Fruit fly (Drosophila melanogaster) whole organism, embryonic: ENCODE data around the gene Dpp10.

Experiments used
- Ada2b ChIP-seq: fragments of 200-800 bp; sonication (Bioruptor generic); IDR thresholded peaks from 2 replicates; pipeline ENCODE4 v1.3.6; 2022; ENCODE audit warnings: missing biosample characterization, missing genetic modification characterization
- Antp ChIP-seq: fragments of 200-800 bp; sonication (Bioruptor generic); optimal IDR thresholded peaks from 3 replicates; lab custom pipeline; 2016; ENCODE audit warnings: missing biosample characterization, missing genetic modification characterization
- Bteb2 ChIP-seq: fragments of 200-800 bp; sonication (Bioruptor generic); optimal IDR thresholded peaks from 2 replicates; lab custom pipeline; 2016; ENCODE audit warnings: missing biosample characterization, missing genetic modification characterization
- CG10147 ChIP-seq: fragments of 200-800 bp; sonication (Bioruptor generic); optimal IDR thresholded peaks from 2 replicates; lab custom pipeline; 2019; ENCODE audit warnings: missing biosample characterization, mild to moderate bottlenecking, missing genetic modification characterization, moderate library complexity
- CG10274 ChIP-seq: fragments of 200-800 bp; sonication (Bioruptor generic); optimal IDR thresholded peaks from 3 replicates; lab custom pipeline; 2017; ENCODE audit warnings: missing biosample characterization, mild to moderate bottlenecking, missing genetic modification characterization
- CG10462 ChIP-seq: fragments of 200-800 bp; sonication (Bioruptor generic); optimal IDR thresholded peaks from 2 replicates; lab custom pipeline; 2016; ENCODE audit warnings: missing biosample characterization, missing genetic modification characterization
- CG13287 ChIP-seq: fragments of 200-800 bp; sonication (Bioruptor generic); IDR thresholded peaks from 2 replicates; pipeline ENCODE4 v1.3.6; 2022; ENCODE audit warnings: missing biosample characterization, missing genetic modification characterization; ENCODE audit not compliant: partially characterized antibody
- CG13624 ChIP-seq: fragments of 200-800 bp; sonication (Bioruptor generic); optimal IDR thresholded peaks from 2 replicates; lab custom pipeline; 2016; ENCODE audit warnings: missing biosample characterization, missing genetic modification characterization
- CG3163 ChIP-seq: fragments of 200-800 bp; sonication (Bioruptor generic); optimal IDR thresholded peaks from 3 replicates; lab custom pipeline; 2016; ENCODE audit warnings: missing biosample characterization, missing genetic modification characterization
- CG32532 ChIP-seq: fragments of 200-800 bp; sonication (Bioruptor generic); IDR thresholded peaks from 2 replicates; pipeline ENCODE4 v1.3.6; 2022; ENCODE audit warnings: missing biosample characterization, missing genetic modification characterization
- CG3726 ChIP-seq: fragments of 200-800 bp; sonication (Bioruptor generic); IDR thresholded peaks from 3 replicates; pipeline ENCODE4, ENCODE4 v1.3.6; 2022; ENCODE audit warnings: missing biosample characterization, missing genetic modification characterization
- CG4328 ChIP-seq: fragments of 200-800 bp; sonication (Bioruptor generic); optimal IDR thresholded peaks from 3 replicates; lab custom pipeline; 2017; ENCODE audit warnings: missing biosample characterization, missing genetic modification reagents, missing genetic modification characterization
- CG4617 ChIP-seq: fragments of 200-800 bp; sonication (Bioruptor generic); optimal IDR thresholded peaks from 3 replicates; lab custom pipeline; 2016; ENCODE audit warnings: missing biosample characterization, missing genetic modification characterization, borderline replicate concordance
- CG6254 ChIP-seq: fragments of 200-800 bp; sonication (Bioruptor generic); optimal IDR thresholded peaks from 3 replicates; lab custom pipeline; 2017; ENCODE audit warnings: mild to moderate bottlenecking, missing biosample characterization, missing genetic modification reagents, missing genetic modification characterization
- CG6765 ChIP-seq: fragments of 200-800 bp; sonication (Bioruptor generic); optimal IDR thresholded peaks from 3 replicates; lab custom pipeline; 2017; ENCODE audit warnings: missing biosample characterization, mild to moderate bottlenecking, missing genetic modification characterization
- CG7745 ChIP-seq: fragments of 200-800 bp; sonication (Bioruptor generic); optimal IDR thresholded peaks from 2 replicates; lab custom pipeline; 2018; ENCODE audit warnings: missing biosample characterization, mild to moderate bottlenecking, missing genetic modification characterization, moderate library complexity
- CG9437 ChIP-seq: fragments of 200-800 bp; sonication (Bioruptor generic); optimal IDR thresholded peaks from 2 replicates; lab custom pipeline; 2018; ENCODE audit warnings: missing biosample characterization, mild to moderate bottlenecking, missing genetic modification characterization
- CG9797 ChIP-seq: fragments of 200-800 bp; sonication (Bioruptor generic); optimal IDR thresholded peaks from 3 replicates; lab custom pipeline; 2018; ENCODE audit warnings: missing biosample characterization, mild to moderate bottlenecking, missing genetic modification characterization
- CoRest ChIP-seq: fragments of 200-800 bp; sonication (Bioruptor generic); optimal IDR thresholded peaks from 3 replicates; lab custom pipeline; 2018; ENCODE audit warnings: missing biosample characterization, mild to moderate bottlenecking, missing genetic modification characterization, moderate library complexity
- D19A ChIP-seq: fragments of 200-800 bp; optimal IDR thresholded peaks from 3 replicates; lab custom pipeline; 2019; ENCODE audit warnings: missing biosample characterization, mild to moderate bottlenecking, missing genetic modification characterization, moderate library complexity
- D19B ChIP-seq: fragments of 200-800 bp; sonication (Bioruptor generic); optimal IDR thresholded peaks from 2 replicates; lab custom pipeline; 2017; ENCODE audit warnings: missing biosample characterization, mild to moderate bottlenecking, missing genetic modification characterization
- E2f1 ChIP-seq: fragments of 200-800 bp; sonication (Bioruptor generic); IDR thresholded peaks from 2 replicates; pipeline ENCODE4 v1.3.6; 2022; ENCODE audit warnings: missing biosample characterization, missing genetic modification characterization
- Fer1 ChIP-seq: fragments of 200-800 bp; sonication (Bioruptor generic); optimal IDR thresholded peaks from 2 replicates; lab custom pipeline; 2017; ENCODE audit warnings: missing biosample characterization, mild to moderate bottlenecking, missing genetic modification characterization
- Gug ChIP-seq: fragments of 200-800 bp; sonication (Bioruptor generic); IDR thresholded peaks from 4 replicates; pipeline ENCODE4 v1.3.6; 2022; ENCODE audit warnings: missing biosample characterization, missing genetic modification characterization
- Hand ChIP-seq: fragments of 200-800 bp; sonication (Bioruptor generic); optimal IDR thresholded peaks from 2 replicates; lab custom pipeline; 2017; ENCODE audit warnings: mild to moderate bottlenecking, missing biosample characterization, missing genetic modification reagents, missing genetic modification characterization
- MTF-1 ChIP-seq: fragments of 200-800 bp; sonication (Bioruptor generic); optimal IDR thresholded peaks from 2 replicates; lab custom pipeline; 2018; ENCODE audit warnings: missing biosample characterization, mild to moderate bottlenecking, missing genetic modification characterization, borderline replicate concordance
- NFAT ChIP-seq: fragments of 200-800 bp; sonication (Bioruptor generic); IDR thresholded peaks from 2 replicates; pipeline ENCODE4 v1.3.6; 2022; ENCODE audit warnings: missing biosample characterization, missing genetic modification characterization
- NfI ChIP-seq: fragments of 200-800 bp; sonication (Bioruptor generic); optimal IDR thresholded peaks from 3 replicates; lab custom pipeline; 2018; ENCODE audit warnings: missing biosample characterization, mild to moderate bottlenecking, missing genetic modification characterization, moderate library complexity
- Sry-δ ChIP-seq: fragments of 200-800 bp; sonication (Bioruptor generic); optimal IDR thresholded peaks from 2 replicates; lab custom pipeline; 2016; ENCODE audit warnings: missing biosample characterization, missing genetic modification characterization
- Stat92E ChIP-seq, 3 experiments: fragments of >200 bp in 2 of 3; fragments of 200-800 bp in 1 of 3; sonication (Bioruptor generic) in 1 of 3; optimal IDR thresholded peaks; 2 replicates each; lab custom pipeline; 2017 to 2019; ENCODE audit warnings: missing biosample characterization in 3 of 3, missing genetic modification characterization in 3 of 3, mild to moderate bottlenecking in 1 of 3, moderate library complexity in 1 of 3
- al ChIP-seq: fragments of 200-800 bp; sonication (Bioruptor generic); IDR thresholded peaks from 2 replicates; pipeline ENCODE4 v1.3.6; 2022; ENCODE audit warnings: missing biosample characterization, missing genetic modification characterization
- chm ChIP-seq: fragments of 200-800 bp; sonication (Bioruptor generic); IDR thresholded peaks from 2 replicates; pipeline ENCODE4 v1.3.6; 2022; ENCODE audit warnings: missing biosample characterization, missing genetic modification characterization
- corto ChIP-seq: fragments of 200-800 bp; sonication (Bioruptor generic); optimal IDR thresholded peaks from 2 replicates; lab custom pipeline; 2016; ENCODE audit warnings: missing biosample characterization, mild to moderate bottlenecking, missing genetic modification characterization, moderate library complexity
- dimm ChIP-seq: fragments of 200-800 bp; sonication (Bioruptor generic); IDR thresholded peaks from 2 replicates; pipeline ENCODE4 v1.3.6; 2022; ENCODE audit warnings: missing biosample characterization, missing genetic modification characterization
- eyg ChIP-seq: fragments of 200-800 bp; sonication (Bioruptor generic); optimal IDR thresholded peaks from 3 replicates; lab custom pipeline; 2016; ENCODE audit warnings: missing biosample characterization, missing genetic modification characterization
- h ChIP-seq: fragments of >200 bp; optimal IDR thresholded peaks from 2 replicates; lab custom pipeline; 2017
- lov ChIP-seq, 2 experiments: fragments of 200-800 bp in 1 of 2; fragments of >200 bp in 1 of 2; sonication (Bioruptor generic) in 1 of 2; IDR thresholded peaks in 1 of 2; optimal IDR thresholded peaks in 1 of 2; 2 replicates in 1 of 2; 3 replicates in 1 of 2; pipeline versions ENCODE4 v1.3.6 to Lab custom; 2017 to 2022; ENCODE audit warnings: missing biosample characterization in 1 of 2, missing genetic modification characterization in 1 of 2
- luna ChIP-seq: fragments of 200-800 bp; sonication (Bioruptor generic); optimal IDR thresholded peaks from 2 replicates; lab custom pipeline; 2016; ENCODE audit warnings: missing biosample characterization, missing genetic modification characterization
- onecut ChIP-seq: fragments of 200-800 bp; sonication (Bioruptor generic); IDR thresholded peaks from 2 replicates; pipeline ENCODE4 v1.3.6; 2022; ENCODE audit warnings: missing biosample characterization, missing genetic modification characterization
- pb ChIP-seq: fragments of 200-800 bp; sonication (Bioruptor generic); optimal IDR thresholded peaks from 3 replicates; lab custom pipeline; 2016; ENCODE audit warnings: missing biosample characterization, missing genetic modification characterization
- schlank ChIP-seq: fragments of 200-800 bp; sonication (Bioruptor generic); optimal IDR thresholded peaks from 2 replicates; lab custom pipeline; 2018; ENCODE audit warnings: missing biosample characterization, mild to moderate bottlenecking, missing genetic modification characterization
- sens ChIP-seq: fragments of 200-800 bp; sonication (Bioruptor generic); peaks from one replicate; lab custom pipeline; 2016; ENCODE audit warnings: missing biosample characterization, missing genetic modification characterization
- slp2 ChIP-seq: fragments of 200-800 bp; sonication (Bioruptor generic); optimal IDR thresholded peaks from 2 replicates; lab custom pipeline; 2016; ENCODE audit warnings: missing biosample characterization, missing genetic modification characterization
- sob ChIP-seq: fragments of 200-800 bp; sonication (Bioruptor generic); IDR thresholded peaks from 2 replicates; pipeline ENCODE4 v1.3.6; 2022; ENCODE audit warnings: missing biosample characterization, missing genetic modification characterization
- ssp ChIP-seq: fragments of 200-800 bp; sonication (Bioruptor generic); IDR thresholded peaks from 2 replicates; pipeline ENCODE4 v1.3.6; 2022; ENCODE audit warnings: missing biosample characterization, missing genetic modification characterization
- stwl ChIP-seq: fragments of 200-800 bp; sonication (Bioruptor generic); optimal IDR thresholded peaks from 3 replicates; lab custom pipeline; 2018; ENCODE audit warnings: missing biosample characterization, mild to moderate bottlenecking, missing genetic modification characterization, moderate library complexity
- trem ChIP-seq: fragments of 200-800 bp; optimal IDR thresholded peaks from 3 replicates; lab custom pipeline; 2019; ENCODE audit warnings: missing biosample characterization, mild to moderate bottlenecking, missing genetic modification characterization, moderate library complexity
- zf30C ChIP-seq: fragments of 200-800 bp; sonication (Bioruptor generic); optimal IDR thresholded peaks from 3 replicates; lab custom pipeline; 2018; ENCODE audit warnings: missing biosample characterization, mild to moderate bottlenecking, missing genetic modification characterization

Dpp10 gene

DNA sequence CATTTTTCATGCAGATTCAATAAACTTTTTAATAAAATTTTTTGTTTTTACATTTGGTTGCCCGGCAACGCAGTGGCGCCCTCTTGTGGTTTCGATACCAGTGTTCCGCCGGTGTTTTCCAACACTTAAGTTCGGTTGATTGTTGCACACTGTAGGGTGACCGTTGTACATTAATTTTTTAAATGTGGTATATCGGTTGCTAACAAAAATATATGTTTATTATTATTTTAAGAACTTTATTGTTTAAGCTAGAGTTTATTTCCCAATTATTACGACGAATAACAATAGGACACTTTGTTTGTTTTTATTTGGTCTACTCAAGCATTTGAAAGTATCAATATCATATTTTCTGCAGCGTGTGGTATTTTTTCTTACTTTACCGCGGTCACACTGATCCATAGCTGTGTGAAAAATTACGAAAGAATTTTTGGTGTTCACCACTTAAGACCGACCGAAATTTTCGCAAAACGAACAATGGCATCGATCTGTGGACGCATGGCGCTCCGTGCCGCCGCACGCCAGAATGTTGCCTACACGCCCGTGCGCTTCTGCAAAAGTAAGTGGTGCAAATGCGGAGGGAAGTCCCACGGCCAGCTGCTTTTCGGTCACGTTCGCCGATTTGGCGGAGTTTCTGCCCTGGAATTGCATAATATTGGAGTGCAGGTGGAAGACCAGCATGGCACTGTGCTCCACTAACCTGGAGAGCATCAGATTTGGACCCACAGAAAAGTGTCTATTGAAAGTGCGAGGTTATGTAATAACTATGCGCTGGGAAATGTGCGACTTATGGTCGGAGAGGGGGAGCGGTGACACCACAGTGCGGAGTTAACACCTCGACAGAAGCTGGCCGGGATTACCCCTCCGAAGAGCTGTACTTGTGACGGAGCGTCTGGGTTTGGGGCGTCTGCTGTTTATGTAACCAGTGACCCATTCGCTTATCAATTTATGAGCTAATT lies 43.2 kb downstream of the Dpp10 start, which contains the start of the genes IFT52 and COX5B (continued):
- peak; percentile 61 for TF ChIP-seq E2f1
- TF ChIP-seq zf30C (GFP tag; lab: Kevin White, UChicago), result no peak
- TF ChIP-seq CG13624 (GFP tag; lab: Kevin White, UChicago), result peak; percentile 76
- no peak for TF ChIP-seq dimm (GFP tag; lab: Robert Waterston, UW)
- TF ChIP-seq NfI (GFP tag; lab: Kevin White, UChicago), result peak; percentile 75
- peak; percentile 82 for TF ChIP-seq trem (tag; lab: Kevin White, UChicago)
- peak; percentile 49 for TF ChIP-seq slp2 (GFP tag; lab: Kevin White, UChicago)
- TF ChIP-seq chm (GFP tag; lab: Robert Waterston, UW), result no peak
- TF ChIP-seq CG13287, result peak; percentile 57
- no peak for TF ChIP-seq CG7745 (tag; lab: Kevin White, UChicago)
- TF ChIP-seq CG6254 (GFP tag; lab: Kevin White, UChicago), result peak; percentile 80
- no peak for TF ChIP-seq h (lab: Kevin White, UChicago)
- TF ChIP-seq MTF-1 (GFP tag; lab: Kevin White, UChicago), result peak; percentile 22
- TF ChIP-seq eyg (GFP tag; lab: Kevin White, UChicago), result peak; percentile 41
- no peak for TF ChIP-seq CG10462 (GFP tag; lab: Kevin White, UChicago)
- peak; percentile 46 for TF ChIP-seq Ada2b
- TF ChIP-seq schlank (tag; lab: Kevin White, UChicago), result no peak
- peak; percentile 34 for TF ChIP-seq luna (GFP tag; lab: Kevin White, UChicago)
- TF ChIP-seq Bteb2 (GFP tag; lab: Kevin White, UChicago), result peak; percentile 48
- TF ChIP-seq Antp (GFP tag; lab: Kevin White, UChicago), result peak; percentile 66
- TF ChIP-seq corto (GFP tag; lab: Kevin White, UChicago), result no peak
- TF ChIP-seq CG9437 (GFP tag; lab: Kevin White, UChicago), result no peak
- peak; percentile 44 for TF ChIP-seq CG10147 (GFP tag; lab: Kevin White, UChicago)
- TF ChIP-seq D19B (GFP tag; lab: Kevin White, UChicago), result peak; percentile 29
- peak; percentile 76 for TF ChIP-seq ssp
- no peak for TF ChIP-seq al (GFP tag; lab: Robert Waterston, UW)
- peak in 1 of 3 experiments; percentile 31 for TF ChIP-seq Stat92E (GFP tag; optimal IDR thresholded peaks at IDR 0.05; lab: Kevin White, UChicago)
- TF ChIP-seq CG10274, result no peak
- TF ChIP-seq CoRest (tag; lab: Kevin White, UChicago), result peak; percentile 68
- peak; percentile 53 for TF ChIP-seq Sry-δ (GFP tag; lab: Kevin White, UChicago)
- no peak for TF ChIP-seq CG3726 (GFP tag; lab: Robert Waterston, UW)
- peak; percentile 90 for TF ChIP-seq CG9797
- TF ChIP-seq CG6765 (GFP tag; lab: Kevin White, UChicago), result no peak
- peak; percentile 71 for TF ChIP-seq CG32532 (GFP tag; lab: Robert Waterston, UW)
- no peak for TF ChIP-seq Hand (GFP tag; lab: Kevin White, UChicago)
- TF ChIP-seq Fer1 (GFP tag; lab: Kevin White, UChicago), result peak; percentile 52
- TF ChIP-seq NFAT (GFP tag; lab: Robert Waterston, UW), result peak; percentile 81
- TF ChIP-seq CG3163 (GFP tag; lab: Kevin White, UChicago), result peak; percentile 18
- TF ChIP-seq Gug (GFP tag; lab: Robert Waterston, UW), result peak; percentile 60; the same call in 2 of the 4 replicates
- peak; percentile 33 for TF ChIP-seq D19A (tag; lab: Kevin White, UChicago)
- TF ChIP-seq pb (GFP tag; lab: Kevin White, UChicago), result peak; percentile 1
- TF ChIP-seq lov (optimal IDR thresholded peaks at IDR 0.05; lab: Kevin White, UChicago), result no peak
- TF ChIP-seq lov (GFP tag; IDR thresholded peaks at IDR 0.05; lab: Robert Waterston, UW), result peak; percentile 44; the same call in 1 of the 3 replicates
- TF ChIP-seq sens (GFP tag; lab: Kevin White, UChicago), result peak; percentile 91
- TF ChIP-seq CG4328 (GFP tag; lab: Kevin White, UChicago), result no peak
- peak; percentile 88 for TF ChIP-seq sob
- TF ChIP-seq onecut, result peak; percentile 57
- peak; percentile 95 for TF ChIP-seq stwl (tag; lab: Kevin White, UChicago)
- peak; percentile 60 for TF ChIP-seq CG4617
